Worm (Caenorhabditis elegans) whole organism, L3 larva: ENCODE measurements around the gene bath-21.
"Not testable (repeated sequence)": the region's sequence is repeated elsewhere in the genome, so short reads cannot be mapped to it uniquely, and the experiment has no call there.

ENCODE experiments used
- R02D3.7 ChIP-seq: fragments of 150-350 bp; optimal IDR thresholded peaks from 2 replicates; lab custom pipeline; 2014; ENCODE audit warnings: missing biosample characterization, missing genetic modification characterization
- ama-1 ChIP-seq: fragments of 150-350 bp; optimal IDR thresholded peaks from 2 replicates; lab custom pipeline; 2018
- ceh-16 ChIP-seq: sonication (generic microtip); optimal IDR thresholded peaks from 2 replicates; lab custom pipeline; 2017; ENCODE audit warnings: missing biosample characterization, missing genetic modification characterization
- daf-12 ChIP-seq: fragments of 150-350 bp; optimal IDR thresholded peaks from 2 replicates; lab custom pipeline; 2014; ENCODE audit warnings: missing biosample characterization, missing genetic modification reagents, missing genetic modification characterization
- egl-27 ChIP-seq: sonication (generic microtip); optimal IDR thresholded peaks from 4 replicates; lab custom pipeline; 2017; ENCODE audit warnings: missing biosample characterization, missing genetic modification reagents, missing genetic modification characterization
- egl-5 ChIP-seq: fragments of 150-350 bp; optimal IDR thresholded peaks from 2 replicates; lab custom pipeline; 2017; ENCODE audit warnings: missing biosample characterization, missing genetic modification reagents, missing genetic modification characterization, inconsistent platforms
- elt-1 ChIP-seq: fragments of 150-350 bp; optimal IDR thresholded peaks from 2 replicates; lab custom pipeline; 2014; ENCODE audit warnings: missing biosample characterization, missing genetic modification characterization
- elt-2 ChIP-seq: sonication (generic microtip); optimal IDR thresholded peaks from 2 replicates; lab custom pipeline; 2016; ENCODE audit warnings: missing genetic modification reagents, mild to moderate bottlenecking, missing genetic modification characterization, missing compliant biosample characterization
- elt-3 ChIP-seq, 3 experiments: fragments of 150-350 bp in 1 of 3; sonication (generic microtip) in 2 of 3; optimal IDR thresholded peaks; 2 replicates in 2 of 3; 4 replicates in 1 of 3; lab custom pipeline; 2014 to 2017; ENCODE audit warnings: missing biosample characterization in 3 of 3, missing genetic modification characterization in 3 of 3
- eor-1 ChIP-seq, 2 experiments: fragments of 150-350 bp; optimal IDR thresholded peaks; 2 replicates each; lab custom pipeline; 2014 to 2018; ENCODE audit warnings: missing biosample characterization in 2 of 2, missing genetic modification characterization in 2 of 2
- fkh-10 ChIP-seq: sonication (generic microtip); optimal IDR thresholded peaks from 2 replicates; lab custom pipeline; 2017; ENCODE audit warnings: missing biosample characterization, missing genetic modification reagents, missing genetic modification characterization
- fkh-2 ChIP-seq: fragments of 150-350 bp; optimal IDR thresholded peaks from 2 replicates; lab custom pipeline; 2014; ENCODE audit warnings: missing biosample characterization, missing genetic modification reagents, missing genetic modification characterization
- jun-1 ChIP-seq: fragments of 150-350 bp; optimal IDR thresholded peaks from 2 replicates; lab custom pipeline; 2014; ENCODE audit warnings: missing biosample characterization, missing genetic modification reagents, missing genetic modification characterization
- lin-15B ChIP-seq: fragments of 150-350 bp; optimal IDR thresholded peaks from 2 replicates; lab custom pipeline; 2014; ENCODE audit warnings: missing biosample characterization, missing genetic modification characterization
- lin-39 ChIP-seq: fragments of 150-350 bp; optimal IDR thresholded peaks from 2 replicates; lab custom pipeline; 2018; ENCODE audit warnings: missing biosample characterization, missing genetic modification reagents, missing genetic modification characterization
- lsy-12 ChIP-seq: sonication (generic microtip); optimal IDR thresholded peaks from 2 replicates; lab custom pipeline; 2016; ENCODE audit warnings: mild to moderate bottlenecking, missing genetic modification characterization, missing compliant biosample characterization
- mdl-1 ChIP-seq: fragments of 150-350 bp; optimal IDR thresholded peaks from 2 replicates; lab custom pipeline; 2014; ENCODE audit warnings: missing biosample characterization, missing genetic modification characterization
- mml-1 ChIP-seq: fragments of 150-350 bp; sonication (generic microtip); optimal IDR thresholded peaks from 3 replicates; lab custom pipeline; 2014; ENCODE audit warnings: missing biosample characterization, missing genetic modification characterization
- nfya-1 ChIP-seq: sonication (generic microtip); optimal IDR thresholded peaks from 2 replicates; lab custom pipeline; 2017; ENCODE audit warnings: missing genetic modification characterization, mild to moderate bottlenecking, missing compliant biosample characterization, antibody characterized with exemption, moderate library complexity; ENCODE audit not compliant: insufficient read depth
- nhr-11 ChIP-seq: fragments of 150-350 bp; optimal IDR thresholded peaks from 2 replicates; lab custom pipeline; 2014; ENCODE audit warnings: missing biosample characterization, missing genetic modification characterization
- nhr-12 ChIP-seq: fragments of 150-350 bp; optimal IDR thresholded peaks from 2 replicates; lab custom pipeline; 2014; ENCODE audit warnings: missing biosample characterization, missing genetic modification characterization
- nhr-23 ChIP-seq: fragments of 150-350 bp; optimal IDR thresholded peaks from 2 replicates; lab custom pipeline; 2014; ENCODE audit warnings: missing biosample characterization, missing genetic modification reagents, missing genetic modification characterization
- nhr-237 ChIP-seq: fragments of 150-350 bp; optimal IDR thresholded peaks from 2 replicates; lab custom pipeline; 2014; ENCODE audit warnings: missing biosample characterization, missing genetic modification characterization
- nhr-25 ChIP-seq: sonication (generic microtip); optimal IDR thresholded peaks from 2 replicates; lab custom pipeline; 2017; ENCODE audit warnings: missing biosample characterization, missing genetic modification characterization
- nhr-43 ChIP-seq: sonication (generic microtip); optimal IDR thresholded peaks from 2 replicates; lab custom pipeline; 2016; ENCODE audit warnings: mild to moderate bottlenecking, missing genetic modification characterization, missing compliant biosample characterization; ENCODE audit not compliant: poor library complexity, severe bottlenecking
- nhr-67 ChIP-seq: fragments of 150-350 bp; optimal IDR thresholded peaks from 2 replicates; lab custom pipeline; 2014; ENCODE audit warnings: missing biosample characterization, missing genetic modification characterization
- nhr-76 ChIP-seq: fragments of 150-350 bp; sonication (generic microtip); optimal IDR thresholded peaks from 5 replicates; lab custom pipeline; 2014; ENCODE audit warnings: missing biosample characterization, missing genetic modification characterization
- nhr-77 ChIP-seq: fragments of 150-350 bp; optimal IDR thresholded peaks from 2 replicates; lab custom pipeline; 2014; ENCODE audit warnings: missing biosample characterization, missing genetic modification characterization
- pha-4 ChIP-seq: fragments of 150-350 bp; optimal IDR thresholded peaks from 2 replicates; lab custom pipeline; 2014; ENCODE audit warnings: missing biosample characterization, missing genetic modification reagents, missing genetic modification characterization
- sea-2 ChIP-seq: fragments of 150-350 bp; sonication (generic microtip); optimal IDR thresholded peaks from 4 replicates; lab custom pipeline; 2014; ENCODE audit warnings: missing biosample characterization, missing genetic modification reagents, missing genetic modification characterization
- skn-1 ChIP-seq: fragments of 150-350 bp; optimal IDR thresholded peaks from 2 replicates; lab custom pipeline; 2014; ENCODE audit warnings: missing biosample characterization, missing genetic modification characterization
- snpc-4 ChIP-seq: fragments of 150-350 bp; optimal IDR thresholded peaks from 2 replicates; lab custom pipeline; 2014; ENCODE audit warnings: missing biosample characterization, missing genetic modification characterization
- unc-39 ChIP-seq: sonication (generic microtip); optimal IDR thresholded peaks from 4 replicates; lab custom pipeline; 2017; ENCODE audit warnings: missing biosample characterization, missing genetic modification characterization
- zag-1 ChIP-seq: fragments of 150-350 bp; optimal IDR thresholded peaks from 2 replicates; lab custom pipeline; 2014; ENCODE audit warnings: missing biosample characterization, missing genetic modification characterization
- ztf-4 ChIP-seq: fragments of 150-350 bp; optimal IDR thresholded peaks from 2 replicates; lab custom pipeline; 2014; ENCODE audit warnings: missing biosample characterization, missing genetic modification characterization

The bath-21 gene

ce11 chrII:2051372-2051771, 24.9 kb upstream of the bath-21 start, which contains the start of gene fbxb-35:
Gene fbxb-35, plus strand, starts transcription at chrII:2051672.
- TF ChIP-seq elt-1 (no peak), sea-2 (no peak), nhr-25 (tag; lab: Kevin White, UChicago) (no peak), lsy-12 (no peak)

ce11 chrII:2046556-2046955, 20.1 kb upstream of the bath-21 start, which contains the start of gene math-1:
Gene math-1, minus strand, starts transcription at chrII:2046656.
- not testable (repeated sequence) for TF ChIP-seq daf-12, nhr-77, jun-1

ce11 chrII:2045505-2045904, 19.1 kb upstream of the bath-21 start, which contains the start of gene bath-24:
Gene bath-24, minus strand, starts transcription at chrII:2045605.
- TF ChIP-seq ama-1 (lab: Kevin White, UChicago) (no peak), sea-2 (no peak), zag-1 (tag; lab: Kevin White, UChicago) (no peak), ceh-16 (tag; lab: Kevin White, UChicago) (no peak), nhr-11 (tag; lab: Kevin White, UChicago) (no peak), nhr-237 (tag; lab: Kevin White, UChicago) (no peak), nhr-77 (no peak), lin-39 (tag; lab: Kevin White, UChicago) (no peak), nfya-1 (tag; lab: Kevin White, UChicago) (no peak), elt-1 (no peak), mdl-1 (tag; lab: Kevin White, UChicago) (no peak), nhr-23 (tag; lab: Kevin White, UChicago) (no peak), eor-1 (tag; optimal IDR thresholded peaks at IDR 0.05; lab: Kevin White, UChicago) (no peak)

ce11 chrII:2042447-2042846, 16.0 kb upstream of the bath-21 start, which contains the start of gene bath-20:
Gene bath-20, minus strand, starts transcription at chrII:2042547.
- TF ChIP-seq eor-1 (tag; optimal IDR thresholded peaks at IDR 0.05; lab: Kevin White, UChicago) (no peak), R02D3.7 (tag; lab: Kevin White, UChicago) (no peak), elt-3 (tag; optimal IDR thresholded peaks at IDR 0.05; lab: Kevin White, UChicago) (no peak), mdl-1 (tag; lab: Kevin White, UChicago) (no peak), ztf-4 (tag; lab: Kevin White, UChicago) (no peak), pha-4 (tag; lab: Kevin White, UChicago) (no peak), fkh-2 (tag; lab: Kevin White, UChicago) (no peak), daf-12 (no peak), ama-1 (lab: Kevin White, UChicago) (no peak), egl-27 (tag; lab: Kevin White, UChicago) (no peak), snpc-4 (tag; lab: Kevin White, UChicago) (no peak), nhr-12 (tag; lab: Kevin White, UChicago) (no peak), skn-1 (tag; lab: Kevin White, UChicago) (no peak), mml-1 (tag; lab: Kevin White, UChicago) (no peak), nhr-77 (no peak), unc-39 (no peak), sea-2 (no peak), nhr-76 (tag; lab: Kevin White, UChicago) (no peak), nhr-43 (no peak), zag-1 (tag; lab: Kevin White, UChicago) (no peak)

ce11 chrII:2039288-2039687, 12.9 kb upstream of the bath-21 start, which contains the start of gene bath-19:
Gene bath-19, minus strand, starts transcription at chrII:2039388.
- TF ChIP-seq nhr-237 (tag; lab: Kevin White, UChicago) (no peak), lin-15B (tag; lab: Kevin White, UChicago) (no peak), fkh-2 (tag; lab: Kevin White, UChicago) (no peak), nhr-25 (tag; lab: Kevin White, UChicago) (no peak), nhr-12 (tag; lab: Kevin White, UChicago) (no peak), elt-2 (no peak), fkh-10 (GFP tag; lab: Kevin White, UChicago) (no peak), egl-5 (tag; lab: Kevin White, UChicago) (no peak), jun-1 (no peak), mdl-1 (tag; lab: Kevin White, UChicago) (no peak), sea-2 (no peak), nhr-67 (tag; lab: Kevin White, UChicago) (no peak), nhr-76 (tag; lab: Kevin White, UChicago) (no peak), egl-27 (tag; lab: Kevin White, UChicago) (no peak), unc-39 (no peak), ama-1 (lab: Kevin White, UChicago) (no peak), nhr-77 (no peak), snpc-4 (tag; lab: Kevin White, UChicago) (no peak)
